Fruit fly (Drosophila melanogaster) whole organism, prepupa: Measurements from ENCODE around the gene Gr64c.

Experiments
- Blimp-1 ChIP-seq: fragments of 200-800 bp; sonication (Bioruptor generic); optimal IDR thresholded peaks from 3 replicates; lab custom pipeline; 2017; ENCODE audit warnings: missing biosample characterization, missing genetic modification characterization, mild to moderate bottlenecking, moderate library complexity, missing genetic modification reagents
- CG10631 ChIP-seq: fragments of 200-800 bp; sonication (Bioruptor generic); optimal IDR thresholded peaks from 2 replicates; lab custom pipeline; 2016; ENCODE audit warnings: missing biosample characterization, missing genetic modification characterization
- CG10669 ChIP-seq: fragments of 200-800 bp; sonication (Bioruptor generic); optimal IDR thresholded peaks from 3 replicates; lab custom pipeline; 2018; ENCODE audit warnings: missing biosample characterization, mild to moderate bottlenecking, missing genetic modification characterization, moderate library complexity
- CG11294 ChIP-seq: fragments of 200-800 bp; sonication (Bioruptor generic); IDR thresholded peaks from 2 replicates; pipeline ENCODE4 v1.3.6; 2022; ENCODE audit warnings: missing biosample characterization, missing genetic modification characterization
- CG11762 ChIP-seq: fragments of 200-800 bp; sonication (Bioruptor generic); optimal IDR thresholded peaks from 3 replicates; lab custom pipeline; 2016; ENCODE audit warnings: missing biosample characterization, missing genetic modification characterization; ENCODE audit not compliant: insufficient read depth
- CG11902 ChIP-seq: fragments of 200-800 bp; sonication (Bioruptor generic); optimal IDR thresholded peaks from 3 replicates; lab custom pipeline; 2016; ENCODE audit warnings: missing biosample characterization, missing genetic modification characterization
- CG15336 ChIP-seq: fragments of 200-800 bp; sonication (Bioruptor generic); IDR thresholded peaks from 2 replicates; pipeline ENCODE4 v1.3.6; 2022; ENCODE audit warnings: missing biosample characterization, missing genetic modification characterization
- CG1621 ChIP-seq: fragments of 200-800 bp; sonication (Bioruptor generic); optimal IDR thresholded peaks from 3 replicates; lab custom pipeline; 2018; ENCODE audit warnings: missing biosample characterization, mild to moderate bottlenecking, missing genetic modification characterization
- CG16779 ChIP-seq: fragments of 200-800 bp; sonication (Bioruptor generic); optimal IDR thresholded peaks from 3 replicates; lab custom pipeline; 2017; ENCODE audit warnings: missing biosample characterization, mild to moderate bottlenecking, missing genetic modification characterization
- CG31627 ChIP-seq: fragments of 200-800 bp; sonication (Bioruptor generic); optimal IDR thresholded peaks from 3 replicates; lab custom pipeline; 2016; ENCODE audit warnings: missing biosample characterization, missing genetic modification characterization
- CG32006 ChIP-seq: fragments of 200-800 bp; sonication (Bioruptor generic); optimal IDR thresholded peaks from 3 replicates; lab custom pipeline; 2017; ENCODE audit warnings: missing biosample characterization, mild to moderate bottlenecking, missing genetic modification characterization
- CG34406 ChIP-seq: fragments of 200-800 bp; sonication (Bioruptor generic); optimal IDR thresholded peaks from 3 replicates; lab custom pipeline; 2016; ENCODE audit warnings: missing biosample characterization, missing genetic modification characterization
- CG4318 ChIP-seq: fragments of 200-800 bp; sonication (Bioruptor generic); optimal IDR thresholded peaks from 3 replicates; lab custom pipeline; 2017; ENCODE audit warnings: missing biosample characterization, mild to moderate bottlenecking, missing genetic modification characterization
- CG6163 ChIP-seq: fragments of 200-800 bp; sonication (Bioruptor generic); IDR thresholded peaks from 3 replicates; pipeline ENCODE4 v1.3.6; 2022; ENCODE audit warnings: missing biosample characterization, missing genetic modification characterization
- CG6792 ChIP-seq: fragments of 200-800 bp; sonication (Bioruptor generic); optimal IDR thresholded peaks from 3 replicates; lab custom pipeline; 2016; ENCODE audit warnings: missing biosample characterization, missing genetic modification characterization
- CG6808 ChIP-seq: fragments of 200-800 bp; sonication (Bioruptor generic); optimal IDR thresholded peaks from 3 replicates; lab custom pipeline; 2017; ENCODE audit warnings: missing biosample characterization, missing genetic modification characterization, mild to moderate bottlenecking, moderate library complexity, missing genetic modification reagents
- CG6854 ChIP-seq: fragments of 200-800 bp; sonication (Bioruptor generic); optimal IDR thresholded peaks from 2 replicates; lab custom pipeline; 2017; ENCODE audit warnings: missing biosample characterization, mild to moderate bottlenecking, missing genetic modification characterization
- CG7368 ChIP-seq: fragments of 200-800 bp; sonication (Bioruptor generic); optimal IDR thresholded peaks from 3 replicates; lab custom pipeline; 2016; ENCODE audit warnings: missing biosample characterization, missing genetic modification characterization
- CG8119 ChIP-seq: fragments of 200-800 bp; sonication (Bioruptor generic); IDR thresholded peaks from 3 replicates; pipeline ENCODE4 v1.3.6; 2022; ENCODE audit warnings: missing biosample characterization, missing genetic modification characterization
- CG8319 ChIP-seq: fragments of 200-800 bp; sonication (Bioruptor generic); optimal IDR thresholded peaks from 3 replicates; lab custom pipeline; 2016; ENCODE audit warnings: missing biosample characterization, missing genetic modification characterization
- CG8632 ChIP-seq: fragments of 200-800 bp; sonication (Bioruptor generic); optimal IDR thresholded peaks from 3 replicates; lab custom pipeline; 2016; ENCODE audit warnings: missing biosample characterization, missing genetic modification characterization
- CG9139 ChIP-seq: fragments of 200-800 bp; sonication (Bioruptor generic); optimal IDR thresholded peaks from 3 replicates; lab custom pipeline; 2017; ENCODE audit warnings: missing biosample characterization, mild to moderate bottlenecking, missing genetic modification characterization
- Eip75B ChIP-seq: fragments of 200-800 bp; sonication (Bioruptor generic); optimal IDR thresholded peaks from 3 replicates; lab custom pipeline; 2016; ENCODE audit warnings: missing biosample characterization, missing genetic modification characterization
- Eip78C ChIP-seq: fragments of 200-800 bp; sonication (Bioruptor generic); peaks from one replicate; lab custom pipeline; 2016; ENCODE audit warnings: missing biosample characterization, missing genetic modification characterization
- Eip93F ChIP-seq: fragments of 200-800 bp; sonication (Bioruptor generic); optimal IDR thresholded peaks from 2 replicates; lab custom pipeline; 2016; ENCODE audit warnings: missing biosample characterization, mild to moderate bottlenecking, missing genetic modification characterization
- Ets96B ChIP-seq: fragments of 200-800 bp; optimal IDR thresholded peaks from 2 replicates; lab custom pipeline; 2019; ENCODE audit warnings: missing biosample characterization, mild to moderate bottlenecking, missing genetic modification characterization, moderate library complexity
- Gug ChIP-seq: fragments of 200-800 bp; sonication (Bioruptor generic); IDR thresholded peaks from 2 replicates; pipeline ENCODE4 v1.3.6; 2022; ENCODE audit warnings: missing biosample characterization, missing genetic modification characterization
- Hr38 ChIP-seq: sonication (Bioruptor generic); optimal IDR thresholded peaks from 2 replicates; lab custom pipeline; 2016; ENCODE audit warnings: missing biosample characterization, missing genetic modification characterization
- Hr39 ChIP-seq: fragments of 200-800 bp; sonication (Bioruptor generic); optimal IDR thresholded peaks from 2 replicates; lab custom pipeline; 2016; ENCODE audit warnings: missing biosample characterization, missing genetic modification characterization
- Hr4 ChIP-seq: fragments of 200-800 bp; sonication (Bioruptor generic); optimal IDR thresholded peaks from 3 replicates; lab custom pipeline; 2016; ENCODE audit warnings: missing biosample characterization, missing genetic modification characterization
- Lpt ChIP-seq: fragments of 200-800 bp; sonication (Bioruptor generic); optimal IDR thresholded peaks from 3 replicates; lab custom pipeline; 2016; ENCODE audit warnings: missing biosample characterization, missing genetic modification characterization
- Met ChIP-seq: fragments of 200-800 bp; sonication (Bioruptor generic); optimal IDR thresholded peaks from 3 replicates; lab custom pipeline; 2016; ENCODE audit warnings: missing biosample characterization, missing genetic modification characterization
- OdsH ChIP-seq: fragments of 200-800 bp; sonication (Bioruptor generic); optimal IDR thresholded peaks from 3 replicates; lab custom pipeline; 2016; ENCODE audit warnings: missing biosample characterization, missing genetic modification characterization
- Sox102F ChIP-seq: fragments of 200-800 bp; sonication (Bioruptor generic); optimal IDR thresholded peaks from 2 replicates; lab custom pipeline; 2016; ENCODE audit warnings: missing biosample characterization, mild to moderate bottlenecking, missing genetic modification characterization
- Sox14 ChIP-seq: fragments of 200-800 bp; sonication (Bioruptor generic); optimal IDR thresholded peaks from 3 replicates; lab custom pipeline; 2016; ENCODE audit warnings: missing biosample characterization, missing genetic modification characterization
- Sox15 ChIP-seq: fragments of 200-800 bp; sonication (Bioruptor generic); optimal IDR thresholded peaks from 3 replicates; lab custom pipeline; 2016; ENCODE audit warnings: missing biosample characterization, missing genetic modification characterization
- achi ChIP-seq: fragments of 200-800 bp; sonication (Bioruptor generic); optimal IDR thresholded peaks from 3 replicates; lab custom pipeline; 2016; ENCODE audit warnings: missing biosample characterization, missing genetic modification characterization
- acj6 ChIP-seq: fragments of 200-800 bp; sonication (Bioruptor generic); optimal IDR thresholded peaks from 3 replicates; lab custom pipeline; 2016; ENCODE audit warnings: missing biosample characterization, missing genetic modification characterization
- cyc ChIP-seq: fragments of 200-800 bp; sonication (Bioruptor generic); optimal IDR thresholded peaks from 3 replicates; lab custom pipeline; 2016; ENCODE audit warnings: missing biosample characterization, missing genetic modification characterization
- dac ChIP-seq: fragments of 200-800 bp; sonication (Bioruptor generic); optimal IDR thresholded peaks from 2 replicates; lab custom pipeline; 2017; ENCODE audit warnings: missing biosample characterization, mild to moderate bottlenecking, missing genetic modification characterization
- dsx ChIP-seq: fragments of 200-800 bp; optimal IDR thresholded peaks from 3 replicates; lab custom pipeline; 2019; ENCODE audit warnings: missing biosample characterization, mild to moderate bottlenecking, missing genetic modification characterization, moderate library complexity; ENCODE audit not compliant: poor library complexity, severe bottlenecking
- eg ChIP-seq: fragments of 200-800 bp; sonication (Bioruptor generic); IDR thresholded peaks from 3 replicates; pipeline ENCODE4 v1.3.6; 2022; ENCODE audit warnings: missing biosample characterization, missing genetic modification characterization
- esn ChIP-seq: fragments of 200-800 bp; sonication (Bioruptor generic); optimal IDR thresholded peaks from 2 replicates; lab custom pipeline; 2016; ENCODE audit warnings: missing biosample characterization, mild to moderate bottlenecking, missing genetic modification characterization, moderate library complexity
- fkh ChIP-seq: fragments of 200-800 bp; sonication (Bioruptor generic); optimal IDR thresholded peaks from 3 replicates; lab custom pipeline; 2017; ENCODE audit warnings: missing biosample characterization, mild to moderate bottlenecking, missing genetic modification characterization, moderate library complexity
- lz ChIP-seq: fragments of 200-800 bp; sonication (Bioruptor generic); optimal IDR thresholded peaks from 3 replicates; lab custom pipeline; 2016; ENCODE audit warnings: missing biosample characterization, missing genetic modification characterization
- net ChIP-seq: fragments of 200-800 bp; sonication (Bioruptor generic); optimal IDR thresholded peaks from 3 replicates; lab custom pipeline; 2016; ENCODE audit warnings: missing biosample characterization, missing genetic modification characterization
- salr ChIP-seq, 2 experiments: fragments of 200-800 bp; sonication (Bioruptor generic); optimal IDR thresholded peaks; 3 replicates each; lab custom pipeline; 2016 to 2018; ENCODE audit warnings: missing biosample characterization in 2 of 2, missing genetic modification characterization in 2 of 2, mild to moderate bottlenecking in 1 of 2
- spab ChIP-seq: fragments of 200-800 bp; sonication (Bioruptor generic); optimal IDR thresholded peaks from 2 replicates; lab custom pipeline; 2017; ENCODE audit warnings: missing biosample characterization, mild to moderate bottlenecking, missing genetic modification characterization, missing genetic modification reagents
- svp ChIP-seq: fragments of 200-800 bp; sonication (Bioruptor generic); peaks from one replicate; lab custom pipeline; 2016; ENCODE audit warnings: missing biosample characterization, missing genetic modification characterization
- topi ChIP-seq: fragments of 200-800 bp; sonication (Bioruptor generic); optimal IDR thresholded peaks from 3 replicates; lab custom pipeline; 2016; ENCODE audit warnings: missing biosample characterization, missing genetic modification characterization

Gr64c gene

DNA sequence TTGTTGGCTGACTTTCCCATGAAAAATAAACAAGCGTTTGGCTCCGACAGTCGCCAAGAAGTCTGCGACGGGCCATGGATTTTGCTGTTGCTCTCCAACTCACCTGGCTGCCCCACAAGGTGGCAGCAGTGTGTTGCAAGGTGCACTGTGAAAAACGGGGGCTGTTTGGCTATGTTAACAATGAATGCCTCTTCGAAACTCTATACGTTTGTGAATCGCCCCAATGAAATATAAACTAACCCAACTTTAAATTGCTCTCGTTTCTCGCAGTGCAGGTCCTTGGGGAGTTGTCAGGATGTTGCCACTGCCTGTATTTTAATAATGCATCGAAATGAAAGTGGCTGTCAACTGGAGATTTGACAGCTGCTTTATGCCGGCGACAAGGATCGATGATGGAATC is 14.1 kb upstream of the Gr64c start (continued):
- TF ChIP-seq CG8119 = 0 out of 3 replicates have a peak, but pooled peaks have one; percentile 29
- no peak for TF ChIP-seq CG4318 (GFP tag; lab: Kevin White, UChicago)
- TF ChIP-seq achi (GFP tag; lab: Kevin White, UChicago) = peak; percentile 13
- TF ChIP-seq Eip78C (GFP tag; lab: Kevin White, UChicago) = peak; percentile 66
- TF ChIP-seq CG6854 = no peak
- TF ChIP-seq Sox102F (GFP tag; lab: Kevin White, UChicago) = no peak
- TF ChIP-seq CG10631 (GFP tag; lab: Kevin White, UChicago) = peak; percentile 10
- no peak for TF ChIP-seq topi (GFP tag; lab: Kevin White, UChicago)
- TF ChIP-seq Gug = no peak
- TF ChIP-seq CG31627 = no peak

DNA sequence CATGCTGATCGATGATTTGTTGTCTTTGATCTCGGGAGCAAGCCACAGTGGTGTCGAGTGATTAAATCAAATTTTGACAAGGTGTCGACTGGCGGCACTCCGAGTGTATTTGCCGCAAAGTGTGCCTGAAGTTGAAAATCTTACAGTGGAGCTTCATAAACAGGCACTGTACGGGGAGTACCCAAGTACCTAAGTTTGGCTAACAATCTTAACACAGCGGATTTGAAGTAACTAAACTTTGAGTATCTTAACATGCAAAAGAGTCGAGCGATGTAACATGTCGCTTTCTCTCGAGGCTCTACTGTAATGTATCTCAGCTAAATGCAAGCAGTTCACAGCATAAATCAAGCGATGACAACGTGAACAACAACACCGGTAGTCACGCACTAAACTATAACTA is 11.7 kb upstream of the Gr64c start:
- peak; percentile 23 for TF ChIP-seq Hr39 (GFP tag; lab: Kevin White, UChicago)
- no peak for TF ChIP-seq Sox15 (GFP tag; lab: Kevin White, UChicago)
- no peak for TF ChIP-seq CG8319 (GFP tag; lab: Kevin White, UChicago)
- peak; percentile 12 for TF ChIP-seq CG4318 (GFP tag; lab: Kevin White, UChicago)
- TF ChIP-seq CG16779 (tag; lab: Kevin White, UChicago) = no peak
- no peak for TF ChIP-seq spab (GFP tag; lab: Kevin White, UChicago)
- TF ChIP-seq Met = no peak
- no peak for TF ChIP-seq esn (GFP tag; lab: Kevin White, UChicago)
- no peak for TF ChIP-seq dsx (GFP tag; lab: Kevin White, UChicago)
- TF ChIP-seq CG10631 (GFP tag; lab: Kevin White, UChicago) = peak; percentile 17
- TF ChIP-seq CG9139 (GFP tag; lab: Kevin White, UChicago) = no peak
- no peak for TF ChIP-seq CG1621 (tag; lab: Kevin White, UChicago)
- TF ChIP-seq CG6792 = no peak
- no peak for TF ChIP-seq svp (GFP tag; lab: Kevin White, UChicago)
- TF ChIP-seq CG32006 = peak; percentile 38
- peak; percentile 27; the same call in 1 of the 2 replicates for TF ChIP-seq Gug
- TF ChIP-seq eg (GFP tag; lab: Robert Waterston, UW) = peak; percentile 61; the same call in 2 of the 3 replicates
- TF ChIP-seq CG6808 (GFP tag; lab: Kevin White, UChicago) = no peak
- TF ChIP-seq Eip78C (GFP tag; lab: Kevin White, UChicago) = peak; percentile 70
- TF ChIP-seq lz (GFP tag; lab: Kevin White, UChicago) = no peak
- no peak for TF ChIP-seq Sox102F (GFP tag; lab: Kevin White, UChicago)
- no peak for TF ChIP-seq dac
- TF ChIP-seq cyc (GFP tag; lab: Kevin White, UChicago) = no peak
- TF ChIP-seq CG6163 (GFP tag; lab: Robert Waterston, UW) = peak; percentile 68; the same call in 2 of the 3 replicates
- peak; percentile 24 for TF ChIP-seq CG10669 (GFP tag; lab: Kevin White, UChicago)
- TF ChIP-seq CG7368 (GFP tag; lab: Kevin White, UChicago) = no peak
- TF ChIP-seq CG15336 (GFP tag; lab: Robert Waterston, UW) = peak; percentile 40
- peak; percentile 11 for TF ChIP-seq CG31627
- TF ChIP-seq CG8632 (GFP tag; lab: Kevin White, UChicago) = no peak
- peak; percentile 59; the same call in 2 of the 3 replicates for TF ChIP-seq CG8119
- TF ChIP-seq Hr4 (GFP tag; lab: Kevin White, UChicago) = peak; percentile 45
- no peak for TF ChIP-seq topi (GFP tag; lab: Kevin White, UChicago)
- no peak for TF ChIP-seq Lpt
- no peak for TF ChIP-seq CG11294
- no peak for TF ChIP-seq net (GFP tag; lab: Kevin White, UChicago)
- TF ChIP-seq fkh (GFP tag; lab: Kevin White, UChicago) = no peak
- TF ChIP-seq Sox14 (GFP tag; lab: Kevin White, UChicago) = no peak
- no peak for TF ChIP-seq salr (GFP tag; optimal IDR thresholded peaks at IDR 0.05; lab: Kevin White, UChicago)
- TF ChIP-seq Eip93F (GFP tag; lab: Kevin White, UChicago) = no peak
- TF ChIP-seq Blimp-1 = no peak
- peak; percentile 14 for TF ChIP-seq acj6 (GFP tag; lab: Kevin White, UChicago)
- no peak for TF ChIP-seq CG11762
- TF ChIP-seq Hr38 (GFP tag; lab: Kevin White, UChicago) = no peak
- TF ChIP-seq OdsH (GFP tag; lab: Kevin White, UChicago) = peak; percentile 24
- TF ChIP-seq Ets96B (tag; lab: Kevin White, UChicago) = no peak
- TF ChIP-seq Eip75B (GFP tag; lab: Kevin White, UChicago) = no peak
- TF ChIP-seq CG11902 (GFP tag; lab: Kevin White, UChicago) = no peak
- no peak for TF ChIP-seq CG34406 (GFP tag; lab: Kevin White, UChicago)
